Fruit fly (Drosophila melanogaster) whole organism, pupa: ENCODE data around the gene RpLP1.

Experiments used
- CG10348 ChIP-seq: fragments of 200-800 bp; sonication (Bioruptor generic); IDR thresholded peaks from 2 replicates; pipeline ENCODE4 v1.3.6; 2022; ENCODE audit warnings: missing biosample characterization, missing genetic modification characterization
- CG12605 ChIP-seq: fragments of 200-800 bp; sonication (Bioruptor generic); IDR thresholded peaks from 2 replicates; pipeline ENCODE4 v1.3.6; 2022; ENCODE audit warnings: missing biosample characterization, missing genetic modification characterization
- CG13204 ChIP-seq: fragments of 200-800 bp; sonication (Bioruptor generic); optimal IDR thresholded peaks from 2 replicates; lab custom pipeline; 2018; ENCODE audit warnings: missing biosample characterization, mild to moderate bottlenecking, missing genetic modification characterization, moderate library complexity
- CG14655 ChIP-seq: fragments of 200-800 bp; sonication (Bioruptor generic); optimal IDR thresholded peaks from 3 replicates; lab custom pipeline; 2017; ENCODE audit warnings: mild to moderate bottlenecking, missing biosample characterization, missing genetic modification reagents, missing genetic modification characterization
- CG15710 ChIP-seq: fragments of 200-800 bp; sonication (Bioruptor generic); optimal IDR thresholded peaks from 2 replicates; lab custom pipeline; 2018; ENCODE audit warnings: missing biosample characterization, mild to moderate bottlenecking, missing genetic modification characterization, moderate library complexity
- CG17806 ChIP-seq: fragments of 200-800 bp; sonication (Bioruptor generic); optimal IDR thresholded peaks from 2 replicates; lab custom pipeline; 2018; ENCODE audit warnings: missing biosample characterization, mild to moderate bottlenecking, missing genetic modification characterization, moderate library complexity
- CG32121 ChIP-seq: fragments of 200-800 bp; sonication (Bioruptor generic); IDR thresholded peaks from 2 replicates; pipeline ENCODE4 v1.3.6; 2022; ENCODE audit warnings: missing biosample characterization, missing genetic modification characterization
- CG34367 ChIP-seq: fragments of 200-800 bp; sonication (Bioruptor generic); optimal IDR thresholded peaks from 2 replicates; lab custom pipeline; 2018; ENCODE audit warnings: missing biosample characterization, mild to moderate bottlenecking, missing genetic modification characterization
- CG4496 ChIP-seq: fragments of 200-800 bp; sonication (Bioruptor generic); IDR thresholded peaks from 3 replicates; pipeline ENCODE4 v1.3.6; 2022; ENCODE audit warnings: missing biosample characterization, missing genetic modification characterization
- CG8159 ChIP-seq: fragments of 200-800 bp; sonication (Bioruptor generic); optimal IDR thresholded peaks from 3 replicates; lab custom pipeline; 2018; ENCODE audit warnings: missing biosample characterization, mild to moderate bottlenecking, missing genetic modification characterization, moderate library complexity
- CG8301 ChIP-seq: fragments of 200-800 bp; sonication (Bioruptor generic); optimal IDR thresholded peaks from 2 replicates; lab custom pipeline; 2018; ENCODE audit warnings: missing biosample characterization, mild to moderate bottlenecking, missing genetic modification characterization
- CG9948 ChIP-seq: fragments of 200-800 bp; sonication (Bioruptor generic); optimal IDR thresholded peaks from 2 replicates; lab custom pipeline; 2018; ENCODE audit warnings: missing biosample characterization, mild to moderate bottlenecking, missing genetic modification characterization, moderate library complexity
- D1 ChIP-seq: fragments of 200-800 bp; sonication (Bioruptor generic); optimal IDR thresholded peaks from 2 replicates; lab custom pipeline; 2018; ENCODE audit warnings: missing biosample characterization, mild to moderate bottlenecking, missing genetic modification characterization, moderate library complexity
- EcR ChIP-seq: fragments of 200-800 bp; sonication (Bioruptor generic); optimal IDR thresholded peaks from 3 replicates; lab custom pipeline; 2019; ENCODE audit warnings: missing biosample characterization, missing genetic modification characterization, mild to moderate bottlenecking, moderate library complexity, missing genetic modification reagents
- Ets98B ChIP-seq: fragments of 200-800 bp; sonication (Bioruptor generic); IDR thresholded peaks from 2 replicates; pipeline ENCODE4 v1.3.6; 2022; ENCODE audit warnings: missing biosample characterization, missing genetic modification characterization
- Pif1A ChIP-seq: fragments of 200-800 bp; sonication (Bioruptor generic); optimal IDR thresholded peaks from 3 replicates; lab custom pipeline; 2016; ENCODE audit warnings: missing biosample characterization, missing genetic modification characterization
- Pif1B ChIP-seq: fragments of 200-800 bp; sonication (Bioruptor generic); optimal IDR thresholded peaks from 3 replicates; lab custom pipeline; 2016; ENCODE audit warnings: missing biosample characterization, missing genetic modification characterization
- Snoo ChIP-seq: fragments of 200-800 bp; sonication (Bioruptor generic); optimal IDR thresholded peaks from 3 replicates; lab custom pipeline; 2017; ENCODE audit warnings: missing biosample characterization, mild to moderate bottlenecking, missing genetic modification characterization, inconsistent platforms
- fd96Ca ChIP-seq: fragments of 200-800 bp; sonication (Bioruptor generic); IDR thresholded peaks from 3 replicates; pipeline ENCODE4 v1.3.6; 2022; ENCODE audit warnings: missing biosample characterization, missing genetic modification characterization
- gl ChIP-seq: fragments of 200-800 bp; sonication (Bioruptor generic); optimal IDR thresholded peaks from 2 replicates; lab custom pipeline; 2018; ENCODE audit warnings: missing biosample characterization, mild to moderate bottlenecking, missing genetic modification characterization
- rn ChIP-seq: fragments of 200-800 bp; sonication (Bioruptor generic); IDR thresholded peaks from 2 replicates; pipeline ENCODE4 v1.3.6; 2022; ENCODE audit warnings: missing biosample characterization, missing genetic modification characterization

The RpLP1 gene

dm6 chr2L:390509-390908 lies 29.2 kb upstream of the RpLP1 start:
- no peak for TF ChIP-seq CG32121 (GFP tag; lab: Robert Waterston, UW)
- no peak for TF ChIP-seq Pif1B (GFP tag; lab: Kevin White, UChicago)
- no peak for TF ChIP-seq Ets98B (GFP tag; lab: Robert Waterston, UW)
- TF ChIP-seq CG15710 = no peak
- TF ChIP-seq CG8159 = no peak
- TF ChIP-seq fd96Ca (GFP tag; lab: Robert Waterston, UW) = no peak
- TF ChIP-seq Snoo (tag; lab: Kevin White, UChicago) = no peak
- no peak for TF ChIP-seq CG34367 (tag; lab: Kevin White, UChicago)
- no peak for TF ChIP-seq gl (tag; lab: Kevin White, UChicago)
- TF ChIP-seq CG12605 = no peak
- no peak for TF ChIP-seq CG4496 (GFP tag; lab: Robert Waterston, UW)
- TF ChIP-seq CG10348 (GFP tag; lab: Robert Waterston, UW) = no peak
- TF ChIP-seq CG17806 (tag; lab: Kevin White, UChicago) = no peak
- TF ChIP-seq rn (GFP tag; lab: Robert Waterston, UW) = no peak
- TF ChIP-seq EcR (GFP tag; lab: Kevin White, UChicago) = no peak
- TF ChIP-seq CG8301 (tag; lab: Kevin White, UChicago) = no peak
- no peak for TF ChIP-seq CG13204 (GFP tag; lab: Kevin White, UChicago)
- TF ChIP-seq CG14655 (GFP tag; lab: Kevin White, UChicago) = no peak
- TF ChIP-seq, all 21 proteins: peak for 0

- TF ChIP-seq gl (tag; lab: Kevin White, UChicago) = no peak
- no peak for TF ChIP-seq rn (GFP tag; lab: Robert Waterston, UW)
- TF ChIP-seq CG32121 (GFP tag; lab: Robert Waterston, UW) = no peak
- TF ChIP-seq Snoo (tag; lab: Kevin White, UChicago) = no peak
- TF ChIP-seq Ets98B (GFP tag; lab: Robert Waterston, UW) = no peak
- TF ChIP-seq D1 (tag; lab: Kevin White, UChicago) = no peak
- no peak for TF ChIP-seq CG17806 (tag; lab: Kevin White, UChicago)
- TF ChIP-seq CG9948 (tag; lab: Kevin White, UChicago) = no peak
- no peak for TF ChIP-seq EcR (GFP tag; lab: Kevin White, UChicago)
- no peak for TF ChIP-seq CG10348 (GFP tag; lab: Robert Waterston, UW)
- no peak for TF ChIP-seq CG15710
- no peak for TF ChIP-seq CG4496 (GFP tag; lab: Robert Waterston, UW)
- no peak for TF ChIP-seq Pif1B (GFP tag; lab: Kevin White, UChicago)
- TF ChIP-seq CG12605 = no peak
- TF ChIP-seq CG14655 (GFP tag; lab: Kevin White, UChicago) = no peak
- no peak for TF ChIP-seq fd96Ca (GFP tag; lab: Robert Waterston, UW)
Measured at dm6 chr2L:392529-392928, 27.2 kb upstream of the RpLP1 start.

dm6 chr2L:395366-396117 lies 24.2 kb upstream of the RpLP1 start:
- TF ChIP-seq D1 (tag; lab: Kevin White, UChicago) = no peak
- TF ChIP-seq CG10348 (GFP tag; lab: Robert Waterston, UW) = no peak
- TF ChIP-seq CG34367 (tag; lab: Kevin White, UChicago) = no peak
- TF ChIP-seq CG32121 (GFP tag; lab: Robert Waterston, UW) = no peak
- no peak for TF ChIP-seq gl (tag; lab: Kevin White, UChicago)
- no peak for TF ChIP-seq CG15710

- TF ChIP-seq CG14655 (GFP tag; lab: Kevin White, UChicago) (no peak), D1 (tag; lab: Kevin White, UChicago) (no peak), fd96Ca (GFP tag; lab: Robert Waterston, UW) (no peak), CG32121 (GFP tag; lab: Robert Waterston, UW) (no peak), Snoo (tag; lab: Kevin White, UChicago) (no peak), CG9948 (tag; lab: Kevin White, UChicago) (no peak), Ets98B (GFP tag; lab: Robert Waterston, UW) (no peak), Pif1A (no peak), CG12605 (no peak)
- TF ChIP-seq, all 21 proteins: peak for 0
Measured at dm6 chr2L:402098-402497, 17.7 kb upstream of the RpLP1 start, which contains the start of gene CG4213. Gene CG4213, minus strand, starts transcription at chr2L:402198.

dm6 chr2L:403627-404575 lies 15.9 kb upstream of the RpLP1 start, which contains the start of gene Polr1B:
Gene Polr1B, plus strand, starts transcription at chr2L:404285.
- TF ChIP-seq CG8301 (tag; lab: Kevin White, UChicago) (no peak), CG8159 (no peak), EcR (GFP tag; lab: Kevin White, UChicago) (no peak), CG13204 (GFP tag; lab: Kevin White, UChicago) (no peak), CG4496 (GFP tag; lab: Robert Waterston, UW) (no peak), rn (GFP tag; lab: Robert Waterston, UW) (no peak), D1 (tag; lab: Kevin White, UChicago) (no peak), Pif1B (GFP tag; lab: Kevin White, UChicago) (no peak), CG32121 (GFP tag; lab: Robert Waterston, UW) (no peak), CG10348 (GFP tag; lab: Robert Waterston, UW) (no peak), CG12605 (no peak)
